Worm (Caenorhabditis elegans): Measurements from ENCODE around the gene mdt-30.

ce11 chrIII:7977777-7978176 lies 50.1 kb downstream of the mdt-30 start, which contains the start of gene C06G4.4:
- TF ChIP-seq ztf-23 (GFP tag; IDR thresholded peaks at IDR 0.05) = no peak
- TF ChIP-seq klf-2 (GFP tag; conservative IDR thresholded peaks at IDR 0.05) = no peak
- TF ChIP-seq tab-1 (GFP tag; IDR thresholded peaks at IDR 0.05) = no peak
- no peak for TF ChIP-seq flt-1 (GFP tag; IDR thresholded peaks at IDR 0.05)
- TF ChIP-seq T22C8.4 (GFP tag; IDR thresholded peaks at IDR 0.05) = no peak

All from whole organism, midembryonic.